Worm (Caenorhabditis elegans): Measurements from ENCODE around the gene eat-3.

DNA sequence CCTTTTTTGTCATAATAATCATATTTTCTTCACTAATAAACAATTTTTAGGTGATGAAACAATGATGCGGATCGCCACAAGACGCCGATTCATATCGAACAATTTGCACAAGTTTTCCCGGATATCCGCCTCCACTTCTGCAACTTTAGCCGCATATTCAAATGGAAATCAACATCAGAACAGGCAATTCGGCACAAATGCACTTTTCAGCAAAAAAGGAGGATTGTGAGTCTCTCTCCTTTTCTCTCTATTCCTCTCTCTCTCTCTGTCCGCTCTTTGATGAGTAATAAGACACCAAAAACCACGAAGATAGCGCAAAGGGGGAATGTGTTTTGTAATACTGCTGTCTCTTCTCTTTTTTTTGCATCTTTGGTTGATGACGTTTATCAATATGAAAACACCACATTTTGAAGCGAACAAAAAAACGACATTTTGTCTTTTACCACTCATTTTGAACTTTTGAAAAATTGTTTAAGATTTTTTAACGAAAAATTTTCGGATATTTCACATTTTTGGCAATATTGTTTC lies at the start of gene eat-3:
- TF ChIP-seq W03F9.2 (tag; optimal IDR thresholded peaks at IDR 0.05) = no peak
- TF ChIP-seq dao-5 (tag; optimal IDR thresholded peaks at IDR 0.05) = no peak
- TF ChIP-seq him-1 (tag; optimal IDR thresholded peaks at IDR 0.05) = no peak
